Worm (Caenorhabditis elegans) whole organism, L1 larva: ENCODE data around the gene fbxa-81.

Source experiments
- aly-2 ChIP-seq: fragments of 150-350 bp; optimal IDR thresholded peaks from 2 replicates; lab custom pipeline; 2014; ENCODE audit warnings: missing biosample characterization, missing genetic modification characterization
- efl-1 ChIP-seq, 4 experiments: fragments of 150-350 bp; optimal IDR thresholded peaks in 3 of 4; peaks in 1 of 4; 1 replicate in 1 of 4; 2 replicates in 3 of 4; lab custom pipeline; 2014; ENCODE audit warnings: missing biosample characterization in 2 of 4, missing genetic modification characterization in 2 of 4, missing genetic modification reagents in 2 of 4
- lin-13 ChIP-seq: fragments of 150-350 bp; optimal IDR thresholded peaks from 2 replicates; lab custom pipeline; 2014; ENCODE audit warnings: missing biosample characterization, missing genetic modification reagents, missing genetic modification characterization
- lin-35 ChIP-seq, 2 experiments: fragments of 150-350 bp; optimal IDR thresholded peaks; 2 replicates each; lab custom pipeline; 2014; ENCODE audit warnings: missing biosample characterization in 2 of 2, missing genetic modification characterization in 2 of 2, missing genetic modification reagents in 2 of 2
- nhr-12 ChIP-seq: sonication (generic microtip); optimal IDR thresholded peaks from 2 replicates; lab custom pipeline; 2017; ENCODE audit warnings: missing biosample characterization, missing genetic modification characterization
- nhr-28 ChIP-seq: fragments of 150-350 bp; optimal IDR thresholded peaks from 2 replicates; lab custom pipeline; 2014; ENCODE audit warnings: missing biosample characterization, missing genetic modification characterization
- nhr-76 ChIP-seq: sonication (generic microtip); optimal IDR thresholded peaks from 2 replicates; lab custom pipeline; 2017; ENCODE audit warnings: missing biosample characterization, missing genetic modification characterization
- nhr-77 ChIP-seq: fragments of 150-350 bp; optimal IDR thresholded peaks from 2 replicates; lab custom pipeline; 2014; ENCODE audit warnings: missing biosample characterization, missing genetic modification characterization
- snu-23 ChIP-seq: sonication (generic microtip); optimal IDR thresholded peaks from 2 replicates; lab custom pipeline; 2016; ENCODE audit warnings: missing genetic modification characterization, missing compliant biosample characterization
- tlp-1 ChIP-seq: fragments of 150-350 bp; optimal IDR thresholded peaks from 2 replicates; lab custom pipeline; 2014; ENCODE audit warnings: missing biosample characterization, missing genetic modification characterization
- unc-62 ChIP-seq: fragments of 150-350 bp; optimal IDR thresholded peaks from 2 replicates; lab custom pipeline; 2014; ENCODE audit warnings: missing biosample characterization, missing genetic modification reagents, missing genetic modification characterization
- zag-1 ChIP-seq: fragments of 150-350 bp; optimal IDR thresholded peaks from 2 replicates; lab custom pipeline; 2014; ENCODE audit warnings: missing biosample characterization, missing genetic modification characterization
- ztf-11 ChIP-seq, 2 experiments: sonication (generic microtip); optimal IDR thresholded peaks; 2 replicates each; lab custom pipeline; 2016 to 2017; ENCODE audit warnings: missing genetic modification characterization in 2 of 2, missing biosample characterization in 1 of 2, missing compliant biosample characterization in 1 of 2

DNA sequence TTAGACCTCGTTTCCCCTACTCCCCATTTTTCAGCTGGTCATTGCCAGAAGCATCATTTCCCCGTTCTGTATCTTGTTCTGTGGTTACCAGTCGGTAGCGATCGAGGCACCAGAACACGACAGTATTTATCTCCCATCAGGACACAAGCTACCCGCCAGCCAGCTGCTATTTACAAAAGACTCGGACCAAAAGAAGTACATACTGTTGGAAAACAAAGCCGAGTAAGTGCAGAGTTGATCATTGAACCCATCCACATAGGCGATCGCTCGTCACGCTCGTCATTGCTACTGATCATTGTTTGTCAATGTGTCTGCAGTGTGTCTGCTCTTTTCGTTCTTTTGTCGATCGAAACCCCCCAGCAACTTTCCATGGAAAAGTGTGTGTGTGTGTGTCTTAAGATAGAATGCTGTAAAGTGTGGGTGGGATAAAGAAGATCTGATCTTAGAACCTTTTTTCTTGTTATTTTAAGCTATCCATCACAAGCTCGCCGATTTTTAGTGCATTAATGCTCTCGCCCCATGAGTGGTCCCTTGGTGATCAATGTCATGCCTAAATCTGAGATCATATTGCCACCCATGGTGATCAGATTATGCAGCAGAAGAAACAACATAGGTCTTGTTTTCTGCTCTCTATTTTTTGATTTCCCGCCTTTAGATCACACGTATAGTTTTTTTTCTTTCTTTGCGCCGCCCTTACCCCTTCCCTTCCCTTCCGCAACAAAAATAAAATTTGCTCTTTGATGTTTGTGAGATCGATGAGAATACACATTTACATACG lies 17.8 kb upstream of the fbxa-81 start:
- no peak for TF ChIP-seq nhr-76
- TF ChIP-seq snu-23 (GFP tag; lab: Kevin White, UChicago), result no peak
- no peak for TF ChIP-seq unc-62 (GFP tag; lab: Kevin White, UChicago)
- TF ChIP-seq aly-2 (tag; lab: Kevin White, UChicago), result no peak
- no peak for TF ChIP-seq lin-13 (GFP tag; lab: Kevin White, UChicago)
- TF ChIP-seq ztf-11 (tag; optimal IDR thresholded peaks at IDR 0.05; lab: Kevin White, UChicago), result no peak
- TF ChIP-seq nhr-77 (tag; lab: Kevin White, UChicago), result no peak
- TF ChIP-seq efl-1 (optimal IDR thresholded peaks at IDR 0.05; lab: Kevin White, UChicago), result no peak
- TF ChIP-seq efl-1 (GFP tag; optimal IDR thresholded peaks at IDR 0.05 in 1 of 2; lab: Kevin White, UChicago), result peak; percentile 3 to 93
- no peak for TF ChIP-seq lin-35 (GFP tag; optimal IDR thresholded peaks at IDR 0.05; lab: Kevin White, UChicago)
- TF ChIP-seq tlp-1 (tag; lab: Kevin White, UChicago), result no peak
- no peak for TF ChIP-seq zag-1
- no peak for TF ChIP-seq nhr-12 (tag; lab: Kevin White, UChicago)
- TF ChIP-seq nhr-28 (tag; lab: Kevin White, UChicago), result no peak
